Worm (Caenorhabditis elegans): ENCODE data around the gene C09G1.2.

ce11 chrX:16006529-16006928, 24.0 kb upstream of the C09G1.2 start, which contains the start of gene C09G1.4:
- TF ChIP-seq W03F9.2 (tag; optimal IDR thresholded peaks at IDR 0.05) (no peak), dao-5 (tag; optimal IDR thresholded peaks at IDR 0.05) (no peak)

Data from whole organism, L4/young adult.